Worm (Caenorhabditis elegans) whole organism, mixed stage, embryonic: ENCODE data around the gene ZK666.15.

Experiments used
- elt-1 ChIP-seq: sonication (generic microtip); optimal IDR thresholded peaks from 2 replicates; lab custom pipeline; 2017; ENCODE audit warnings: missing genetic modification characterization, mild to moderate bottlenecking, missing compliant biosample characterization, antibody characterized with exemption, moderate library complexity, borderline replicate concordance; ENCODE audit not compliant: insufficient read depth
- flh-1 ChIP-seq: fragments of 200-800 bp; sonication (Bioruptor generic); optimal IDR thresholded peaks from 2 replicates; lab custom pipeline; 2018; ENCODE audit warnings: mild to moderate bottlenecking, missing genetic modification characterization, moderate library complexity, missing compliant biosample characterization
- lsy-2 ChIP-seq: fragments of 150-350 bp; optimal IDR thresholded peaks from 2 replicates; lab custom pipeline; 2014; ENCODE audit warnings: missing biosample characterization, missing genetic modification characterization
- nhr-237 ChIP-seq: fragments of 150-350 bp; optimal IDR thresholded peaks from 2 replicates; lab custom pipeline; 2014; ENCODE audit warnings: missing biosample characterization, missing genetic modification characterization
- ztf-11 ChIP-seq: fragments of 150-350 bp; optimal IDR thresholded peaks from 2 replicates; lab custom pipeline; 2014; ENCODE audit warnings: missing biosample characterization, missing genetic modification characterization

DNA sequence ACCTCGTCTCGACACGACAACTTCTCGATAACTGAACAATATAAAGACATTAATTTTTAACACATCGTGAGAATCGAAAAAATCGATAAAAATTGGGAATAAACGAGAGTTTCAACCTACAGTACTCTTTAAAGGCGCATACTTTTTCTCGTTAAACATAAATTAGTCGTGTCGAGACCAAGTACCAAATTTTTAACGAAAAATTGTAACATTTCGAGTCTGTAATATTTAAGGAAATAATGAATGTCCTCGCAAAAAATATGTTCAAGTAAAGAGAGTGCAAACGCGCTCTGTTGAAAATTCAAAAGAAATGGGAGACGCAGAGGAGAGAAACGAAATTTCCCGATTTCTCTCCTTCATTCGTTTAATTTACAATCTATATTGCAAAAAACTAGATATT lies 36.5 kb upstream of the ZK666.15 start:
- TF ChIP-seq ztf-11 (tag; lab: Kevin White, UChicago) (no peak), elt-1 (tag; lab: Kevin White, UChicago) (no peak), flh-1 (GFP tag; lab: Kevin White, UChicago) (no peak), lsy-2 (tag; lab: Kevin White, UChicago) (no peak), nhr-237 (tag; lab: Kevin White, UChicago) (no peak)
